Fruit fly (Drosophila melanogaster) whole organism, adult: Measurements from ENCODE around the gene Cyp12a5.

Source experiments
- CG12768 ChIP-seq: fragments of 200-800 bp; sonication (Bioruptor generic); optimal IDR thresholded peaks from 2 replicates; lab custom pipeline; 2017; ENCODE audit warnings: missing biosample characterization, missing genetic modification characterization, mild to moderate bottlenecking, moderate library complexity, missing genetic modification reagents
- CG14711 ChIP-seq: fragments of 200-800 bp; sonication (Bioruptor generic); optimal IDR thresholded peaks from 2 replicates; lab custom pipeline; 2018; ENCODE audit warnings: missing biosample characterization, mild to moderate bottlenecking, missing genetic modification characterization, moderate library complexity
- CG7101 ChIP-seq: fragments of 200-800 bp; sonication (Bioruptor generic); optimal IDR thresholded peaks from 2 replicates; lab custom pipeline; 2018; ENCODE audit warnings: missing biosample characterization, mild to moderate bottlenecking, missing genetic modification characterization, moderate library complexity
- Clk ChIP-seq: fragments of 200-800 bp; sonication (Bioruptor generic); optimal IDR thresholded peaks from 2 replicates; lab custom pipeline; 2017; ENCODE audit warnings: missing biosample characterization, missing genetic modification characterization
- Crg-1 ChIP-seq: fragments of 200-800 bp; sonication (Bioruptor generic); optimal IDR thresholded peaks from 2 replicates; lab custom pipeline; 2016; ENCODE audit warnings: missing biosample characterization, missing genetic modification characterization
- cnc ChIP-seq, 2 experiments: fragments of >200 bp; optimal IDR thresholded peaks; 2 replicates each; lab custom pipeline; 2017
- kay ChIP-seq: fragments of 200-800 bp; sonication (Bioruptor generic); peaks from one replicate; lab custom pipeline; 2016; ENCODE audit warnings: missing biosample characterization, missing genetic modification characterization, borderline replicate concordance
- tj ChIP-seq: fragments of 200-800 bp; sonication (Bioruptor generic); optimal IDR thresholded peaks from 3 replicates; lab custom pipeline; 2017; ENCODE audit warnings: missing biosample characterization, mild to moderate bottlenecking, missing genetic modification characterization, moderate library complexity

DNA sequence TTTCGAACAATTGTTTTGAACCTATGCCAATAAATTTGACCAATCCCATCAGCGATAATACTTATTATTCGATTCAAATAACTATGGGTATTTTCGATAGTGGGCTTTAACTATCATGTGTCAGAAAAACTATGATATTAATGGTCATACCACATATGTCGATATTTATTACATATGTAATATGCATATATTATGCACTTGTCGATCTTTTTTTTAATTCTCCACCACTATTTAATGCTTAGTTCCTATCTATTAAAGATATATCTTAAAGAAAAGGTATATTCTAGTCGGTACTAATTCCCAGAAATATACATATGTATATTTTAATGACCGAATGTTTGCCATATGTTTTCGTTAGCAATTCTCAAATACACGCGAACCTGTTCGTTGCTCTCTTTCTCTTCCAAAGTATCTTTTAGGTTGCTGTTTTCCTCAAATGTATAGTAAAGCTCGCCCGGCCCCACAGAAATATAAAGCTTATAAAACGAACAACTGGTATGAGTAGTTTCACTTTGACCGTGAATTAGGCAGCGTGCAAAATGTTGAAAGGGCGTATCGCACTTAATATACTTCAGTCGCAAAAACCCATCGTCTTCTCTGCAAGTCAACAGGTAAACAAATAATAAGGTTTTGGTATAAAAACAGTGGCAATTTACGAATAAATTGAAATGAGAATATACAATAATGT, at the start of gene Cyp12a5:
- TF ChIP-seq Crg-1 (GFP tag; lab: Kevin White, UChicago) (no peak), CG14711 (tag; lab: Kevin White, UChicago) (no peak), cnc (optimal IDR thresholded peaks at IDR 0.05; lab: Kevin White, UChicago) (no peak), tj (GFP tag; lab: Kevin White, UChicago) (peak; percentile 5), CG12768 (GFP tag; lab: Kevin White, UChicago) (no peak), Clk (GFP tag; lab: Kevin White, UChicago) (no peak), CG7101 (peak; percentile 64), kay (peak; percentile 75)
